Worm (Caenorhabditis elegans) whole organism, L1 larva: ENCODE data around the gene elpc-4.

Experiments
- ama-1 ChIP-seq: fragments of 150-350 bp; optimal IDR thresholded peaks from 2 replicates; lab custom pipeline; 2014
- hpl-2 ChIP-seq: fragments of 150-350 bp; optimal IDR thresholded peaks from 2 replicates; lab custom pipeline; 2014; ENCODE audit warnings: missing biosample characterization, missing genetic modification reagents, missing genetic modification characterization
- jun-1 ChIP-seq: fragments of 150-350 bp; optimal IDR thresholded peaks from 2 replicates; lab custom pipeline; 2014; ENCODE audit warnings: missing biosample characterization, missing genetic modification reagents, missing genetic modification characterization
- nhr-71 ChIP-seq: sonication (generic microtip); optimal IDR thresholded peaks from 2 replicates; lab custom pipeline; 2016; ENCODE audit warnings: mild to moderate bottlenecking, missing genetic modification characterization, moderate library complexity, missing compliant biosample characterization
- rnt-1 ChIP-seq: sonication (generic microtip); optimal IDR thresholded peaks from 2 replicates; lab custom pipeline; 2016; ENCODE audit warnings: mild to moderate bottlenecking, missing genetic modification characterization, moderate library complexity, missing compliant biosample characterization
- ztf-11 ChIP-seq, 2 experiments: sonication (generic microtip); optimal IDR thresholded peaks; 2 replicates each; lab custom pipeline; 2016 to 2017; ENCODE audit warnings: missing genetic modification characterization in 2 of 2, missing biosample characterization in 1 of 2, missing compliant biosample characterization in 1 of 2

ce11 chrIV:8040610-8041317, 24.0 kb downstream of the elpc-4 start:
- TF ChIP-seq nhr-71 (peak; percentile 61), rnt-1 (tag; lab: Kevin White, UChicago) (no peak), jun-1 (tag; lab: Kevin White, UChicago) (no peak), ama-1 (lab: Kevin White, UChicago) (no peak), hpl-2 (GFP tag; lab: Kevin White, UChicago) (no peak), ztf-11 (tag; optimal IDR thresholded peaks at IDR 0.05; lab: Kevin White, UChicago) (no peak)
